Worm (Caenorhabditis elegans) whole organism, L4 larva: Measurements from ENCODE around the gene arrd-15.

Experiments used
- F26F4.8 ChIP-seq: fragments of 200-800 bp; sonication (Bioruptor generic); conservative IDR thresholded peaks from 2 replicates; pipeline ENCODE4 v1.3.6; 2022; ENCODE audit warnings: missing genetic modification characterization, missing compliant biosample characterization
- Y105C5A.15 ChIP-seq: fragments of 200-800 bp; sonication (Bioruptor generic); IDR thresholded peaks from 2 replicates; pipeline ENCODE4 v1.3.6; 2022; ENCODE audit warnings: missing genetic modification characterization, missing compliant biosample characterization
- Y75B8A.6 ChIP-seq: fragments of 200-800 bp; sonication (Bioruptor generic); IDR thresholded peaks from 2 replicates; pipeline ENCODE4 v1.3.6; 2022; ENCODE audit warnings: missing genetic modification reagents, missing genetic modification characterization, missing compliant biosample characterization
- aha-1 ChIP-seq: fragments of 150-350 bp; peaks from one replicate; lab custom pipeline; 2014; ENCODE audit warnings: missing biosample characterization, missing genetic modification characterization
- arid-1 ChIP-seq: fragments of 200-800 bp; sonication (Bioruptor generic); conservative IDR thresholded peaks from 2 replicates; pipeline ENCODE4 v1.3.6; 2022; ENCODE audit warnings: missing genetic modification reagents, missing genetic modification characterization, missing compliant biosample characterization
- attf-4 ChIP-seq: sonication (generic microtip); optimal IDR thresholded peaks from 3 replicates; lab custom pipeline; 2017; ENCODE audit warnings: missing biosample characterization, missing genetic modification characterization
- ceh-32 ChIP-seq: sonication (generic microtip); optimal IDR thresholded peaks from 2 replicates; lab custom pipeline; 2016; ENCODE audit warnings: mild to moderate bottlenecking, missing genetic modification characterization, missing compliant biosample characterization; ENCODE audit not compliant: poor library complexity
- ceh-82 ChIP-seq: sonication (generic microtip); optimal IDR thresholded peaks from 2 replicates; lab custom pipeline; 2017; ENCODE audit warnings: missing biosample characterization, missing genetic modification characterization
- ctbp-1 ChIP-seq: fragments of 200-800 bp; sonication (Bioruptor generic); IDR thresholded peaks from 2 replicates; pipeline ENCODE4 v1.3.6; 2022; ENCODE audit warnings: missing genetic modification reagents, missing genetic modification characterization, missing compliant biosample characterization
- daf-16 ChIP-seq, 3 experiments: sonication (generic microtip); optimal IDR thresholded peaks; 2 replicates each; lab custom pipeline; 2016 to 2017; ENCODE audit warnings: missing genetic modification characterization in 3 of 3, missing genetic modification reagents in 3 of 3, mild to moderate bottlenecking in 2 of 3, missing compliant biosample characterization in 2 of 3, missing biosample characterization in 1 of 3, moderate library complexity in 1 of 3
- dmd-6 ChIP-seq: fragments of 200-800 bp; sonication (Bioruptor generic); IDR thresholded peaks from 2 replicates; pipeline ENCODE4 v1.3.6; 2022; ENCODE audit warnings: missing genetic modification reagents, missing genetic modification characterization, missing compliant biosample characterization
- dpl-1 ChIP-seq: fragments of 150-350 bp; optimal IDR thresholded peaks from 2 replicates; lab custom pipeline; 2014; ENCODE audit warnings: missing biosample characterization, missing genetic modification reagents, missing genetic modification characterization
- fos-1 ChIP-seq: fragments of 150-350 bp; optimal IDR thresholded peaks from 2 replicates; lab custom pipeline; 2014; ENCODE audit warnings: missing biosample characterization, missing genetic modification characterization
- gei-8 ChIP-seq: fragments of 200-800 bp; sonication (Bioruptor generic); optimal IDR thresholded peaks from 2 replicates; lab custom pipeline; 2018; ENCODE audit warnings: mild to moderate bottlenecking, missing genetic modification characterization, missing compliant biosample characterization
- hif-1 ChIP-seq, 2 experiments: sonication (generic microtip); optimal IDR thresholded peaks; 2 replicates each; lab custom pipeline; 2016 to 2017; ENCODE audit warnings: missing compliant biosample characterization in 2 of 2, missing genetic modification characterization in 2 of 2, missing genetic modification reagents in 2 of 2, missing genotype in 2 of 2, mild to moderate bottlenecking in 1 of 2
- hlh-11 ChIP-seq: fragments of 200-800 bp; sonication (Bioruptor generic); optimal IDR thresholded peaks from 2 replicates; lab custom pipeline; 2018; ENCODE audit warnings: mild to moderate bottlenecking, missing genetic modification characterization, missing compliant biosample characterization
- hmg-1.1 ChIP-seq: fragments of 200-800 bp; sonication (Bioruptor generic); IDR thresholded peaks from 2 replicates; pipeline ENCODE4 v1.3.6; 2022; ENCODE audit warnings: missing genetic modification reagents, missing genetic modification characterization, missing compliant biosample characterization
- lin-29 ChIP-seq: fragments of 200-800 bp; sonication (Bioruptor generic); IDR thresholded peaks from 2 replicates; pipeline ENCODE4 v1.3.6; 2022; ENCODE audit warnings: missing genetic modification reagents, missing genetic modification characterization, missing compliant biosample characterization
- lin-38 ChIP-seq: fragments of 200-800 bp; sonication (Bioruptor generic); IDR thresholded peaks from 2 replicates; pipeline ENCODE4 v1.3.6; 2022; ENCODE audit warnings: missing genetic modification reagents, missing genetic modification characterization, missing compliant biosample characterization
- lsy-2 ChIP-seq, 2 experiments: fragments of 150-350 bp in 1 of 2; sonication (generic microtip) in 1 of 2; optimal IDR thresholded peaks; 2 replicates each; lab custom pipeline; 2014 to 2017; ENCODE audit warnings: missing biosample characterization in 2 of 2, missing genetic modification characterization in 2 of 2
- mdl-1 ChIP-seq, 2 experiments: fragments of 150-350 bp in 1 of 2; sonication (generic microtip) in 1 of 2; optimal IDR thresholded peaks; 2 replicates each; lab custom pipeline; 2014 to 2017; ENCODE audit warnings: missing biosample characterization in 2 of 2, missing genetic modification characterization in 2 of 2
- mep-1 ChIP-seq: fragments of 150-350 bp; sonication (generic microtip); optimal IDR thresholded peaks from 3 replicates; lab custom pipeline; 2014; ENCODE audit warnings: missing biosample characterization, missing genetic modification characterization
- mes-2 ChIP-seq: sonication (generic microtip); optimal IDR thresholded peaks from 2 replicates; lab custom pipeline; 2016; ENCODE audit warnings: missing genotype, mild to moderate bottlenecking, missing genetic modification characterization, missing compliant biosample characterization; ENCODE audit not compliant: poor library complexity, severe bottlenecking
- mxl-3 ChIP-seq: fragments of 200-800 bp; sonication (Bioruptor generic); optimal IDR thresholded peaks from 2 replicates; lab custom pipeline; 2018; ENCODE audit warnings: mild to moderate bottlenecking, missing genetic modification characterization, missing compliant biosample characterization
- nhr-237 ChIP-seq: sonication (generic microtip); optimal IDR thresholded peaks from 2 replicates; lab custom pipeline; 2017; ENCODE audit warnings: missing biosample characterization, missing genetic modification characterization
- nhr-76 ChIP-seq: fragments of 150-350 bp; optimal IDR thresholded peaks from 2 replicates; lab custom pipeline; 2014; ENCODE audit warnings: missing biosample characterization, missing genetic modification characterization
- pha-4 ChIP-seq, 2 experiments: fragments of 150-350 bp in 1 of 2; fragments of 200-800 bp in 1 of 2; sonication (Bioruptor generic) in 1 of 2; IDR thresholded peaks in 1 of 2; optimal IDR thresholded peaks in 1 of 2; 2 replicates each; pipeline versions ENCODE4 v1.3.6 to Lab custom; 2014 to 2022; ENCODE audit warnings: missing genetic modification characterization in 2 of 2, missing genetic modification reagents in 2 of 2, missing biosample characterization in 1 of 2, missing compliant biosample characterization in 1 of 2
- rbr-2 ChIP-seq: sonication (generic microtip); optimal IDR thresholded peaks from 2 replicates; lab custom pipeline; 2016; ENCODE audit warnings: missing genotype, missing genetic modification characterization, missing compliant biosample characterization
- zip-11 ChIP-seq: fragments of 200-800 bp; sonication (Bioruptor generic); IDR thresholded peaks from 2 replicates; pipeline ENCODE4 v1.3.6; 2022; ENCODE audit warnings: missing genetic modification characterization, missing compliant biosample characterization
- ztf-7 ChIP-seq: fragments of 150-350 bp; optimal IDR thresholded peaks from 2 replicates; lab custom pipeline; 2014; ENCODE audit warnings: missing biosample characterization, missing genetic modification characterization

The arrd-15 gene

DNA sequence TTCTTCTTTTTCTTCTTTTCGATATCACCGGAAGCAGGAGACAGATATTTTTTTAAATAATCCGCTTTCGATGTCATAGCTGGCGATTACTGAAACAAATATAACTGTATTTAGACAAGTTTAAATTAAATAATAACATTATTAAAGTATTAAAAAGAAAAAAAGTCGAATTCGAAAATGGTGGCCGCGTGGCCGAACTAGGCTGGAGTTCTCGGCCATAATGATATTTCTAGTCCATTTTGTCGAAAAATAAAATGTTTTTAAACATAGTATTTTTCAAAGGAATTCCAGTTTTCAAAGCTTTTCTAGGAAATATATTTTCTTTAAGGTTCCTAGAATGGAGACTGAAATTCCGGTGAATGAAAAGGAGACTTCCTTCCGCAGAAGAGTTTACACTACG lies 37.8 kb downstream of the arrd-15 start, which contains the start of the genes bud-13 and rpap-2:
TSS of gene bud-13 (minus strand) at position 89 of the 400 bp plus-strand sequence.
TSS of gene rpap-2 (plus strand) at position 329 of the 400 bp plus-strand sequence.
- TF ChIP-seq Y105C5A.15 (GFP tag; lab: Robert Waterston, UW) = no peak
- TF ChIP-seq dpl-1 (GFP tag; lab: Kevin White, UChicago) = peak; percentile 29
- TF ChIP-seq mes-2 (tag; lab: Kevin White, UChicago) = peak; percentile 91
- peak in 1 of 2 experiments; percentile 22 for TF ChIP-seq hif-1 (tag; optimal IDR thresholded peaks at IDR 0.05; lab: Kevin White, UChicago)

DNA sequence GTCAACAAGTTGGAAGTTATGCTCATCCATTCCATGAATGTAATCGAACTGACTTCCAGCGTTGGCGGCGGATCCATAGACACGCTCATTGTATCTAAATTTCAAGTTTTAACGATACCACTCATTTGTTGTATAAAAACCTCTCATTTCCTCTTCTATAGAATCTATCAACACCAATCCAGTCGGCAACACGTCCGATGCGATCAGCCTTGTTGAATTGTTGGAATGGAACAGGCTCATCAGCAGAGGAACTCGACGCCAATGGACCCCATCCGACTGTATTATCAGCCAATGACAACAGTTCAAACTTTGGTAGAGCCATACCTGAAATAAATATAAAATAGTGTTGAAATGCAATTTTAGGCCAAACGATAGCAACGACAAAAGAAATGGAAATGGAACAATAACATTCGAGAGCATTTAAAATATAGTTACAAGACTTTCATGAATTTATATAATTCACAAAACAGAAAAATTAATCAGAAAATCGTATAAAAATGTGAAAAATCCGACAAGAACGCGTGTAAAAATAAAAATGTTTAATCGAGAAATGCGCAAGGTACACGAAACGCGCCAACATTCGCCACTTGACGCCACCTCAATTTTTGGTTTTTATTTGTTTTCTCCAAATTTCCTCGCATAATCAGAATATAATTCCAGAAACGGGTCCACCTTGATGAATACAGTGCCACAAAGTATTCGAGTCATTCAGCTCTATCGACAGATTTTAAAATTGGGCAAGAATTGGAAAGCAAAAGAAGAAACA lies 41.6 kb downstream of the arrd-15 start, which contains the start of the genes eif-3.D and R08D7.4:
TSS of gene eif-3.D (minus strand) at position 324 of the 766 bp plus-strand sequence.
TSS of gene R08D7.4 (plus strand) at position 638 of the 766 bp plus-strand sequence.
- TF ChIP-seq ctbp-1 (GFP tag; lab: Robert Waterston, UW) (no peak), rbr-2 (tag; lab: Kevin White, UChicago) (peak; percentile 65), nhr-76 (tag; lab: Kevin White, UChicago) (no peak), hmg-1.1 (GFP tag; lab: Robert Waterston, UW) (peak; percentile 57; the same call in 1 of the 2 replicates), dpl-1 (GFP tag; lab: Kevin White, UChicago) (peak; percentile 69), hlh-11 (tag; lab: Kevin White, UChicago) (peak; percentile 51), mxl-3 (GFP tag; lab: Kevin White, UChicago) (peak; percentile 13), aha-1 (tag; lab: Kevin White, UChicago) (peak; percentile 65), nhr-237 (tag; lab: Kevin White, UChicago) (no peak), ceh-82 (no peak), dmd-6 (GFP tag; lab: Robert Waterston, UW) (peak; percentile 45), arid-1 (GFP tag; lab: Robert Waterston, UW) (peak; percentile 52; the same call in 1 of the 2 replicates), pha-4 (GFP tag; IDR thresholded peaks at IDR 0.05; lab: Robert Waterston, UW) (0 out of 2 replicates have a peak, but pooled peaks have one; percentile 31), pha-4 (tag; optimal IDR thresholded peaks at IDR 0.05; lab: Kevin White, UChicago) (no peak), gei-8 (no peak), mep-1 (tag; lab: Kevin White, UChicago) (peak; percentile 64), daf-16 (GFP tag; optimal IDR thresholded peaks at IDR 0.05; lab: Kevin White, UChicago) (peak in 1 of 2 experiments; percentile 35), daf-16 (tag; optimal IDR thresholded peaks at IDR 0.05; lab: Kevin White, UChicago) (peak; percentile 33), fos-1 (no peak), ztf-7 (peak; percentile 34), mes-2 (tag; lab: Kevin White, UChicago) (peak; percentile 88), lin-38 (GFP tag; lab: Robert Waterston, UW) (peak; percentile 70), F26F4.8 (no peak), mdl-1 (tag; optimal IDR thresholded peaks at IDR 0.05; lab: Kevin White, UChicago) (no peak), ceh-32 (tag; lab: Kevin White, UChicago) (no peak), lsy-2 (tag; optimal IDR thresholded peaks at IDR 0.05; lab: Kevin White, UChicago) (peak in 1 of 2 experiments; percentile 80), Y75B8A.6 (GFP tag; lab: Robert Waterston, UW) (no peak), lin-29 (GFP tag; lab: Robert Waterston, UW) (no peak)

DNA sequence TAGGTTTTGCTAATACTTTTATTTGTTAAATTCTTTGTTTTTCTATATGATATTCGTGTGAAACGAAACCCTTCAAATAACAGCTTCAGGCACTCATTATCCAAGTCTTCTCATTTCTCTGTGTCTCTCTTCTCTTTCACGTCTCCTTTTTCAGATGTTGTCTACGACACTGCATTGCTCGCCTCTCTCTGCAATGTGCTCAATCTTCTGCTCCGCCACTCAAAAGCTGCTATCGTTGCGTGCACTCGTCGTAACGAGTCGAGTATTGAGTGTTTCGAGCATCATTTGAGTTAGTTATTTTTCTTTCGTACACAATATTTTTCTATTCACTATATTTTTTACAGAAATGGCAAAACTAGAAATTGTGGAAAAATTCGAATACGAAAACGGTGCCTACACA lies 43.3 kb downstream of the arrd-15 start:
- TF ChIP-seq hmg-1.1 (GFP tag; lab: Robert Waterston, UW) (0 out of 2 replicates have a peak, but pooled peaks have one; percentile 36), zip-11 (GFP tag; lab: Robert Waterston, UW) (no peak)

DNA sequence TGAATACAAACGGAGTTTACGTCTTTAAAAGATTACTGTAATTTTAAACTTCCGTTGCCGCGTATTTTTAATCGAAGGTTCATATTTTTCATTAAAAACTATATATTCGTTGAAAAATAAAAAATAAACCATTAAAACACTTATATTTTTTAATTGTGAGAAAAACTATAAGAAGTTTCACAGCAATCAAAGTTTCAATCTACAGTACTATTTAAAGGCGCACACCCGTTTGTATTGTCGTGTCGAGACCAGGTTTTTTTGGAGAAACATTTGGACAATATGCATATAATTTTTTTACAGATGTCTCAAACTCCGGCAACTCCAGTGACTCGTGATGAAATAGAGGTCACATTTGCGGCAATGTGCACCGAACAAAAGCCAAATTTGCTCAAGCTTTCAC lies 44.0 kb downstream of the arrd-15 start, which contains the start of gene R08D7.5:
TSS of gene R08D7.5 (plus strand) at position 301 of the 400 bp plus-strand sequence.
- TF ChIP-seq mes-2 (tag; lab: Kevin White, UChicago) (peak; percentile 43), attf-4 (tag; lab: Kevin White, UChicago) (no peak)
- TF ChIP-seq, all 104 proteins: peak for 1
